Worm (Caenorhabditis elegans) whole organism, late embryonic: ENCODE data around the gene spp-3.

Source experiments
- C08G9.2 ChIP-seq: sonication (generic microtip); optimal IDR thresholded peaks from 2 replicates; lab custom pipeline; 2016; ENCODE audit warnings: mild to moderate bottlenecking, missing genetic modification characterization, moderate library complexity, missing compliant biosample characterization
- C38D4.7 ChIP-seq: fragments of 200-800 bp; sonication (Bioruptor generic); optimal IDR thresholded peaks from 2 replicates; lab custom pipeline; 2018; ENCODE audit warnings: mild to moderate bottlenecking, missing genetic modification characterization, moderate library complexity, missing compliant biosample characterization
- F13H6.1 ChIP-seq: sonication (generic microtip); optimal IDR thresholded peaks from 2 replicates; lab custom pipeline; 2016; ENCODE audit warnings: missing genetic modification characterization, missing compliant biosample characterization
- K09A11.1 ChIP-seq: sonication (generic microtip); optimal IDR thresholded peaks from 2 replicates; lab custom pipeline; 2017; ENCODE audit warnings: antibody characterized with exemption, mild to moderate bottlenecking, missing genetic modification characterization, missing compliant biosample characterization; ENCODE audit not compliant: insufficient read depth
- T23F11.4 ChIP-seq: fragments of 200-800 bp; sonication (Bioruptor generic); optimal IDR thresholded peaks from 2 replicates; lab custom pipeline; 2018; ENCODE audit warnings: mild to moderate bottlenecking, missing genetic modification characterization, missing compliant biosample characterization
- Y22D7AL.16 ChIP-seq: sonication (generic microtip); optimal IDR thresholded peaks from 2 replicates; lab custom pipeline; 2016; ENCODE audit warnings: missing genetic modification characterization, missing compliant biosample characterization
- ahr-1 ChIP-seq: sonication (generic microtip); optimal IDR thresholded peaks from 2 replicates; lab custom pipeline; 2016; ENCODE audit warnings: missing genetic modification characterization, missing compliant biosample characterization
- ama-1 ChIP-seq: fragments of 150-350 bp; optimal IDR thresholded peaks from 2 replicates; lab custom pipeline; 2014
- ceh-18 ChIP-seq: sonication (generic microtip); optimal IDR thresholded peaks from 2 replicates; lab custom pipeline; 2016; ENCODE audit warnings: missing genetic modification characterization, missing compliant biosample characterization
- ceh-19 ChIP-seq: fragments of 200-800 bp; sonication (Bioruptor generic); optimal IDR thresholded peaks from 2 replicates; lab custom pipeline; 2018; ENCODE audit warnings: mild to moderate bottlenecking, missing genetic modification characterization, missing compliant biosample characterization
- ceh-24 ChIP-seq: sonication (generic microtip); optimal IDR thresholded peaks from 2 replicates; lab custom pipeline; 2016; ENCODE audit warnings: mild to moderate bottlenecking, missing genetic modification characterization, missing compliant biosample characterization
- ceh-34 ChIP-seq: sonication (generic microtip); optimal IDR thresholded peaks from 2 replicates; lab custom pipeline; 2016; ENCODE audit warnings: mild to moderate bottlenecking, missing genetic modification characterization, missing compliant biosample characterization
- ceh-48 ChIP-seq: sonication (generic microtip); optimal IDR thresholded peaks from 2 replicates; lab custom pipeline; 2016; ENCODE audit warnings: missing genetic modification characterization, inconsistent platforms, missing compliant biosample characterization
- ceh-6 ChIP-seq: fragments of 200-800 bp; sonication (Bioruptor generic); optimal IDR thresholded peaks from 2 replicates; lab custom pipeline; 2018; ENCODE audit warnings: mild to moderate bottlenecking, missing genetic modification characterization, missing compliant biosample characterization
- ceh-9 ChIP-seq: sonication (generic microtip); optimal IDR thresholded peaks from 2 replicates; lab custom pipeline; 2016; ENCODE audit warnings: mild to moderate bottlenecking, missing genetic modification characterization, inconsistent platforms, missing compliant biosample characterization
- che-1 ChIP-seq: sonication (generic microtip); optimal IDR thresholded peaks from 2 replicates; lab custom pipeline; 2016; ENCODE audit warnings: mild to moderate bottlenecking, missing genetic modification characterization, missing compliant biosample characterization
- dve-1 ChIP-seq: sonication (generic microtip); optimal IDR thresholded peaks from 2 replicates; lab custom pipeline; 2017; ENCODE audit warnings: antibody characterized with exemption, mild to moderate bottlenecking, missing genetic modification characterization, missing compliant biosample characterization
- elt-4 ChIP-seq: sonication (generic microtip); optimal IDR thresholded peaks from 2 replicates; lab custom pipeline; 2016; ENCODE audit warnings: missing genetic modification characterization, missing compliant biosample characterization
- eyg-1 ChIP-seq: sonication (generic microtip); optimal IDR thresholded peaks from 2 replicates; lab custom pipeline; 2016; ENCODE audit warnings: missing genotype, missing genetic modification characterization, missing compliant biosample characterization
- fax-1 ChIP-seq: sonication (generic microtip); optimal IDR thresholded peaks from 2 replicates; lab custom pipeline; 2016; ENCODE audit warnings: missing genotype, missing genetic modification characterization, missing compliant biosample characterization
- fkh-10 ChIP-seq: fragments of 150-350 bp; optimal IDR thresholded peaks from 2 replicates; lab custom pipeline; 2014; ENCODE audit warnings: missing biosample characterization, missing genetic modification reagents, missing genetic modification characterization
- fkh-6 ChIP-seq: sonication (generic microtip); optimal IDR thresholded peaks from 2 replicates; lab custom pipeline; 2016; ENCODE audit warnings: missing genetic modification characterization, missing compliant biosample characterization
- gmeb-2 ChIP-seq: sonication (generic microtip); optimal IDR thresholded peaks from 2 replicates; lab custom pipeline; 2016; ENCODE audit warnings: missing genetic modification characterization, inconsistent platforms, missing compliant biosample characterization
- hlh-13 ChIP-seq: fragments of 200-800 bp; sonication (Bioruptor generic); optimal IDR thresholded peaks from 2 replicates; lab custom pipeline; 2018; ENCODE audit warnings: mild to moderate bottlenecking, missing genetic modification characterization, missing compliant biosample characterization
- hlh-15 ChIP-seq: sonication (generic microtip); optimal IDR thresholded peaks from 2 replicates; lab custom pipeline; 2016; ENCODE audit warnings: missing genetic modification characterization, missing compliant biosample characterization
- hlh-30 ChIP-seq: sonication (generic microtip); optimal IDR thresholded peaks from 2 replicates; lab custom pipeline; 2017; ENCODE audit warnings: antibody characterized with exemption, missing genetic modification characterization, missing compliant biosample characterization; ENCODE audit not compliant: insufficient read depth
- hlh-8 ChIP-seq: sonication (generic microtip); optimal IDR thresholded peaks from 2 replicates; lab custom pipeline; 2016; ENCODE audit warnings: missing genotype, missing genetic modification characterization, missing compliant biosample characterization
- lim-6 ChIP-seq: sonication (generic microtip); optimal IDR thresholded peaks from 2 replicates; lab custom pipeline; 2016; ENCODE audit warnings: missing genetic modification characterization, missing compliant biosample characterization
- madf-2 ChIP-seq: sonication (generic microtip); optimal IDR thresholded peaks from 2 replicates; lab custom pipeline; 2017; ENCODE audit warnings: missing genetic modification characterization, missing compliant biosample characterization
- mec-3 ChIP-seq: sonication (generic microtip); optimal IDR thresholded peaks from 2 replicates; lab custom pipeline; 2016; ENCODE audit warnings: borderline replicate concordance, missing genetic modification characterization, missing compliant biosample characterization
- nhr-11 ChIP-seq: fragments of 150-350 bp; optimal IDR thresholded peaks from 2 replicates; lab custom pipeline; 2014; ENCODE audit warnings: missing biosample characterization, missing genetic modification characterization
- npax-4 ChIP-seq: sonication (generic microtip); optimal IDR thresholded peaks from 2 replicates; lab custom pipeline; 2016; ENCODE audit warnings: missing genetic modification characterization, missing compliant biosample characterization
- odd-2 ChIP-seq: sonication (generic microtip); optimal IDR thresholded peaks from 2 replicates; lab custom pipeline; 2017; ENCODE audit warnings: antibody characterized with exemption, mild to moderate bottlenecking, missing genetic modification characterization, missing compliant biosample characterization
- pag-3 ChIP-seq: sonication (generic microtip); optimal IDR thresholded peaks from 2 replicates; lab custom pipeline; 2016; ENCODE audit warnings: missing compliant biosample characterization, missing genetic modification characterization, borderline replicate concordance
- pat-9 ChIP-seq: fragments of 200-800 bp; sonication (Bioruptor generic); optimal IDR thresholded peaks from 2 replicates; lab custom pipeline; 2018; ENCODE audit warnings: mild to moderate bottlenecking, missing genetic modification characterization, moderate library complexity, missing compliant biosample characterization
- pha-2 ChIP-seq: sonication (generic microtip); optimal IDR thresholded peaks from 2 replicates; lab custom pipeline; 2017; ENCODE audit warnings: mild to moderate bottlenecking, missing genetic modification characterization, missing compliant biosample characterization
- pha-4 ChIP-seq: fragments of 150-350 bp; optimal IDR thresholded peaks from 2 replicates; lab custom pipeline; 2018; ENCODE audit warnings: missing biosample characterization, missing genetic modification reagents, missing genetic modification characterization
- pqm-1 ChIP-seq: sonication (generic microtip); optimal IDR thresholded peaks from 2 replicates; lab custom pipeline; 2016; ENCODE audit warnings: missing genetic modification characterization, missing compliant biosample characterization
- pros-1 ChIP-seq: fragments of 150-350 bp; optimal IDR thresholded peaks from 2 replicates; lab custom pipeline; 2014; ENCODE audit warnings: missing biosample characterization, missing genetic modification reagents, missing genetic modification characterization
- sdc-2 ChIP-seq: sonication (generic microtip); optimal IDR thresholded peaks from 2 replicates; lab custom pipeline; 2016; ENCODE audit warnings: missing genotype, missing genetic modification characterization, missing compliant biosample characterization
- sox-2 ChIP-seq: fragments of 200-800 bp; sonication (Bioruptor generic); IDR thresholded peaks from 2 replicates; pipeline ENCODE4 v1.3.6; 2022; ENCODE audit warnings: missing genetic modification reagents, missing genetic modification characterization, missing compliant biosample characterization
- sox-4 ChIP-seq: sonication (generic microtip); optimal IDR thresholded peaks from 2 replicates; lab custom pipeline; 2017; ENCODE audit warnings: mild to moderate bottlenecking, missing genetic modification characterization, inconsistent platforms, missing compliant biosample characterization
- syd-9 ChIP-seq: sonication (generic microtip); optimal IDR thresholded peaks from 2 replicates; lab custom pipeline; 2016; ENCODE audit warnings: mild to moderate bottlenecking, missing genetic modification characterization, moderate library complexity, missing compliant biosample characterization
- tbx-2 ChIP-seq: sonication (generic microtip); optimal IDR thresholded peaks from 2 replicates; lab custom pipeline; 2016; ENCODE audit warnings: missing genetic modification characterization, missing compliant biosample characterization
- tbx-7 ChIP-seq: sonication (generic microtip); optimal IDR thresholded peaks from 2 replicates; lab custom pipeline; 2016; ENCODE audit warnings: missing genotype, missing genetic modification characterization, missing compliant biosample characterization
- unc-3 ChIP-seq, 2 experiments: fragments of 200-800 bp in 1 of 2; sonication (Bioruptor generic) in 1 of 2; sonication (generic microtip) in 1 of 2; conservative IDR thresholded peaks in 1 of 2; optimal IDR thresholded peaks in 1 of 2; 2 replicates each; pipeline versions ENCODE4 v1.3.6 to Lab custom; 2016 to 2022; ENCODE audit warnings: missing compliant biosample characterization in 2 of 2, missing genetic modification characterization in 2 of 2, missing genetic modification reagents in 1 of 2
- unc-55 ChIP-seq: sonication (generic microtip); optimal IDR thresholded peaks from 2 replicates; lab custom pipeline; 2017; ENCODE audit warnings: missing biosample characterization, missing genetic modification reagents, missing genetic modification characterization
- zip-5 ChIP-seq: sonication (generic microtip); optimal IDR thresholded peaks from 2 replicates; lab custom pipeline; 2016; ENCODE audit warnings: missing genetic modification characterization, missing compliant biosample characterization
- ztf-16 ChIP-seq: sonication (generic microtip); optimal IDR thresholded peaks from 2 replicates; lab custom pipeline; 2017; ENCODE audit warnings: missing genetic modification characterization, missing compliant biosample characterization

Gene spp-3

DNA sequence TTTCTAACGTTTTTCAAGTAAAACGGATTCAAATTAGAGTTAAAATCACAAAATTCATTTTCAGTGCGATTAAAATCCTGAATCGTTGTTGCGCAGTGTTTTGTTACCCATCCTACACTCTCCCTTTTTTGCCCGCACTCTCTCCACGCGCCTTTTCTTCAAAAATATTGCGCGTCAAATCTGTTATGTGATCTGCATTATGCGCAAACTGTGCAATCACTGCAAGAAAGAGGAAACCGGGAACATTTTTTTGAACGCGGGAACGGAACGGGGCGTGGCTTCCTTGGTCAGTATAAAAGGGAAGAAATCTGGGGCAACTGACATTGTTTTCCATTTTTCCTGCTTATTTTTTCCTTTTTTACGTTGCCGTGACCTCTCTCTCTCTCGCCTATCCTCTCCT lies 25.2 kb upstream of the spp-3 start:
- TF ChIP-seq ztf-16: no peak
- no peak for TF ChIP-seq unc-3 (GFP tag; conservative IDR thresholded peaks at IDR 0.05; lab: Robert Waterston, UW)
- no peak for TF ChIP-seq unc-3 (tag; optimal IDR thresholded peaks at IDR 0.05; lab: Kevin White, UChicago)
- no peak for TF ChIP-seq fax-1 (tag; lab: Kevin White, UChicago)
- no peak for TF ChIP-seq T23F11.4 (GFP tag; lab: Kevin White, UChicago)
- TF ChIP-seq pat-9 (tag; lab: Kevin White, UChicago): no peak
- TF ChIP-seq hlh-15: no peak
- TF ChIP-seq dve-1: no peak
- TF ChIP-seq ceh-9: no peak
- no peak for TF ChIP-seq sdc-2
- TF ChIP-seq unc-55 (GFP tag; lab: Kevin White, UChicago): no peak
- no peak for TF ChIP-seq madf-2 (tag; lab: Kevin White, UChicago)

DNA sequence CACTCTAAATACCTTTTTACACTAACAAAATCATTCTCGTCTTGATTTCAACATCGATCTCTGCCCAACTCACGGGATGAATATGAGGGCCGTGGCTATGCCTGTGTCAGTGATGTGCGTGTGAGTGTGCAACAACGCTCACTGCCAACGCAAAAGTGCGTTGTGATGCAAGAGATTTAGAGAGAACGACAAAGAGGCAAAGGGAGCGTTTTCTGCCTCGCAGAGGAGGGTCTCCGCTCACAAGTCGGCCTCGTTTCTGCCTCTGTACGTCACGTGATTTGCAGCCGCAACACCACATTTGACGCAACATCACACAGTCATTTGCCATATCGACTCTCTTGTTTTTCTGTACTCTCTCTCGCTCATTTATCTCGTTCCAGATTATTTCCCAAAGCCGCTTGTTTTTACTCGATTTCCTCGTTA lies 19.2 kb upstream of the spp-3 start, which contains the start of gene epg-7:
Gene epg-7, plus strand, starts transcription at position 413 of the 423 bp plus-strand sequence.
- TF ChIP-seq ceh-24 (no peak), nhr-11 (tag; lab: Kevin White, UChicago) (no peak), sox-4 (no peak), tbx-7 (no peak), sdc-2 (peak; percentile 65), pha-2 (tag; lab: Kevin White, UChicago) (no peak), fax-1 (tag; lab: Kevin White, UChicago) (no peak), lim-6 (tag; lab: Kevin White, UChicago) (no peak), madf-2 (tag; lab: Kevin White, UChicago) (peak; percentile 51), T23F11.4 (GFP tag; lab: Kevin White, UChicago) (no peak), unc-3 (GFP tag; conservative IDR thresholded peaks at IDR 0.05; lab: Robert Waterston, UW) (peak; percentile 23; the same call in 1 of the 2 replicates), unc-3 (tag; optimal IDR thresholded peaks at IDR 0.05; lab: Kevin White, UChicago) (peak; percentile 17), zip-5 (tag; lab: Kevin White, UChicago) (no peak), pros-1 (tag; lab: Kevin White, UChicago) (peak; percentile 91), Y22D7AL.16 (tag; lab: Kevin White, UChicago) (no peak), mec-3 (no peak), F13H6.1 (peak; percentile 74), C38D4.7 (GFP tag; lab: Kevin White, UChicago) (no peak), ama-1 (lab: Kevin White, UChicago) (no peak), tbx-2 (tag; lab: Kevin White, UChicago) (peak; percentile 86), C08G9.2 (tag; lab: Kevin White, UChicago) (no peak), ceh-6 (GFP tag; lab: Kevin White, UChicago) (no peak), pag-3 (tag; lab: Kevin White, UChicago) (no peak), ceh-34 (tag; lab: Kevin White, UChicago) (peak; percentile 63), elt-4 (tag; lab: Kevin White, UChicago) (no peak), hlh-13 (GFP tag; lab: Kevin White, UChicago) (no peak), ceh-18 (peak; percentile 88), gmeb-2 (tag; lab: Kevin White, UChicago) (no peak), ahr-1 (tag; lab: Kevin White, UChicago) (peak; percentile 7), eyg-1 (tag; lab: Kevin White, UChicago) (no peak), sox-2 (GFP tag; lab: Robert Waterston, UW) (peak; percentile 17; the same call in 1 of the 2 replicates), syd-9 (tag; lab: Kevin White, UChicago) (no peak), dve-1 (peak; percentile 80), ceh-48 (peak; percentile 22), pqm-1 (tag; lab: Kevin White, UChicago) (peak; percentile 63), odd-2 (no peak), ztf-16 (no peak), npax-4 (tag; lab: Kevin White, UChicago) (no peak), pat-9 (tag; lab: Kevin White, UChicago) (no peak), hlh-30 (tag; lab: Kevin White, UChicago) (peak; percentile 100), pha-4 (tag; lab: Kevin White, UChicago) (no peak), K09A11.1 (tag; lab: Kevin White, UChicago) (no peak), che-1 (tag; lab: Kevin White, UChicago) (no peak), hlh-8 (tag; lab: Kevin White, UChicago) (no peak), ceh-19 (GFP tag; lab: Kevin White, UChicago) (no peak), fkh-10 (GFP tag; lab: Kevin White, UChicago) (no peak), ceh-9 (no peak), fkh-6 (tag; lab: Kevin White, UChicago) (no peak)
